Worm (Caenorhabditis elegans): ENCODE data around the gene C49C3.4.
A peak's percentile ranks its signal among the peaks of the same experiment; 100 is the strongest.

DNA sequence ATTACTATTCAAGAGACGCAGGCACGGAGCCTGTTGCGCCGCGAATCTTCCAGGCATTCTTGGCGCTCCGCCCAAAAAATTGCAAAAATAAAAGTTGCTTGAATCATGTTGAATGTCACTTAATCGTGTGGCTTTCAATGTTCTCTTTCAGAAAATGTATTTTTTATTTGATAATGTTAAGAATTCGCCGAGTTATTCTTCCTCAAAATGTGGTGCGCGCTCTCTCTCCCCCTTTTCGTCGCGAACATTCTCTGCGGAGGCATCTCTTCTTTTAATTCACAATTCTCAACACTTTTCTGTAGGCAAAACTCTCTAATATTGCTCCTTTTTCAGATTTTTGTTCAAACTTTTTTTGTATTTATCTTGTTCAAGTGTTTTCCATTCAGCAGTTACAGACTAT, 42.2 kb upstream of the C49C3.4 start:
- TF ChIP-seq scrt-1 (GFP tag; IDR thresholded peaks at IDR 0.05), result no peak
- TF ChIP-seq ama-1 (optimal IDR thresholded peaks at IDR 0.05), result no peak
- peak; percentile 67 for TF ChIP-seq flt-1 (GFP tag; IDR thresholded peaks at IDR 0.05)
- no peak for TF ChIP-seq tbx-11 (GFP tag; IDR thresholded peaks at IDR 0.05)
- peak; percentile 73 for TF ChIP-seq tra-4 (tag; optimal IDR thresholded peaks at IDR 0.05)
- no peak for TF ChIP-seq ets-7 (tag; optimal IDR thresholded peaks at IDR 0.05)
